Fruit fly (Drosophila melanogaster) S2 (cell line): Measurements from ENCODE around the gene CG42470.

ENCODE experiments used
- CG8478 ChIP-seq: fragments of >200 bp; optimal IDR thresholded peaks from 2 replicates; lab custom pipeline; 2018
- CTCF ChIP-seq, 2 experiments: fragments of >200 bp; optimal IDR thresholded peaks; 2 replicates each; lab custom pipeline; 2018

- TF ChIP-seq CTCF (optimal IDR thresholded peaks at IDR 0.05; lab: Kevin White, UChicago) (no peak), CG8478 (lab: Kevin White, UChicago) (no peak)
Measured at dm6 chr2L:11753922-11754321, 567 bp upstream of the CG42470 start, which contains the start of gene CG42471.
